Worm (Caenorhabditis elegans) whole organism, L4/young adult: ENCODE results near the gene F23F1.10.

Experiments
- W03F9.2 ChIP-seq: fragments of 150-350 bp; optimal IDR thresholded peaks from 2 replicates; lab custom pipeline; 2014; ENCODE audit warnings: missing biosample characterization, missing genetic modification characterization
- dao-5 ChIP-seq: sonication (generic microtip); optimal IDR thresholded peaks from 2 replicates; lab custom pipeline; 2016; ENCODE audit warnings: missing genotype, missing genetic modification characterization, moderate library complexity, missing compliant biosample characterization
- him-1 ChIP-seq: sonication (generic microtip); optimal IDR thresholded peaks from 2 replicates; lab custom pipeline; 2016; ENCODE audit warnings: missing genotype, missing genetic modification reagents, missing genetic modification characterization, missing compliant biosample characterization

F23F1.10 gene

ce11 chrII:586-985 lies 41.2 kb downstream of the F23F1.10 start:
- TF ChIP-seq W03F9.2 (no peak), dao-5 (no peak), him-1 (tag; lab: Kevin White, UChicago) (no peak)
